Worm (Caenorhabditis elegans) whole organism, young adult: ENCODE results near the gene str-141.

Experiments used
- B0019.2 ChIP-seq: fragments of 200-800 bp; sonication (Bioruptor generic); conservative IDR thresholded peaks from 2 replicates; pipeline ENCODE4 v1.3.6; 2022; ENCODE audit warnings: missing genetic modification reagents, missing genetic modification characterization, missing compliant biosample characterization
- B0035.1 ChIP-seq: sonication (generic microtip); optimal IDR thresholded peaks from 2 replicates; lab custom pipeline; 2016; ENCODE audit warnings: missing genetic modification characterization, mild to moderate bottlenecking, missing compliant biosample characterization, missing genotype, missing genetic modification reagents
- C17E4.6 ChIP-seq: fragments of 200-800 bp; sonication (Bioruptor generic); IDR thresholded peaks from 2 replicates; pipeline ENCODE4 v1.3.6; 2022; ENCODE audit warnings: missing genetic modification reagents, missing genetic modification characterization, missing compliant biosample characterization
- D2030.7 ChIP-seq: fragments of 200-800 bp; sonication (Bioruptor generic); IDR thresholded peaks from 2 replicates; pipeline ENCODE4 v1.3.6; 2022; ENCODE audit warnings: missing genetic modification reagents, missing genetic modification characterization, missing compliant biosample characterization
- F33H1.4 ChIP-seq: fragments of 200-800 bp; sonication (Bioruptor generic); IDR thresholded peaks from 2 replicates; pipeline ENCODE4 v1.3.6; 2022; ENCODE audit warnings: missing genetic modification reagents, missing genetic modification characterization, missing compliant biosample characterization
- F37B4.10 ChIP-seq: fragments of 200-800 bp; sonication (Bioruptor generic); IDR thresholded peaks from 2 replicates; pipeline ENCODE4 v1.3.6; 2022; ENCODE audit warnings: missing genetic modification characterization, missing compliant biosample characterization
- F52B5.7 ChIP-seq: sonication (generic microtip); optimal IDR thresholded peaks from 2 replicates; lab custom pipeline; 2016; ENCODE audit warnings: mild to moderate bottlenecking, missing genetic modification characterization, missing compliant biosample characterization
- F55B11.4 ChIP-seq: sonication (generic microtip); optimal IDR thresholded peaks from 2 replicates; lab custom pipeline; 2016; ENCODE audit warnings: missing compliant biosample characterization, missing genetic modification characterization, borderline replicate concordance; ENCODE audit not compliant: insufficient read depth
- K11D2.4 ChIP-seq: fragments of 200-800 bp; sonication (Bioruptor generic); IDR thresholded peaks from 2 replicates; pipeline ENCODE4 v1.3.6; 2022; ENCODE audit warnings: missing genetic modification reagents, missing genetic modification characterization, missing compliant biosample characterization
- Y53F4B.3 ChIP-seq: fragments of 200-800 bp; sonication (Bioruptor generic); IDR thresholded peaks from 2 replicates; pipeline ENCODE4 v1.3.6; 2022; ENCODE audit warnings: missing genetic modification reagents, missing genetic modification characterization, missing compliant biosample characterization
- Y67H2A.10 ChIP-seq: fragments of 200-800 bp; sonication (Bioruptor generic); conservative IDR thresholded peaks from 2 replicates; pipeline ENCODE4 v1.3.6; 2022; ENCODE audit warnings: missing genetic modification reagents, missing genetic modification characterization, missing compliant biosample characterization
- Y79H2A.3 ChIP-seq: fragments of 200-800 bp; sonication (Bioruptor generic); conservative IDR thresholded peaks from 2 replicates; pipeline ENCODE4 v1.3.6; 2022; ENCODE audit warnings: missing genetic modification reagents, missing genetic modification characterization, missing compliant biosample characterization
- Y95B8A.8 ChIP-seq: fragments of 200-800 bp; sonication (Bioruptor generic); IDR thresholded peaks from 2 replicates; pipeline ENCODE4 v1.3.6; 2022; ENCODE audit warnings: missing genetic modification reagents, missing genetic modification characterization, missing compliant biosample characterization
- aptf-2 ChIP-seq: fragments of 200-800 bp; sonication (Bioruptor generic); conservative IDR thresholded peaks from 2 replicates; pipeline ENCODE4 v1.3.6; 2022; ENCODE audit warnings: missing genetic modification reagents, missing genetic modification characterization, missing compliant biosample characterization
- attf-3 ChIP-seq: fragments of 200-800 bp; sonication (Bioruptor generic); conservative IDR thresholded peaks from 2 replicates; pipeline ENCODE4 v1.3.6; 2022; ENCODE audit warnings: missing genetic modification reagents, missing genetic modification characterization, missing compliant biosample characterization
- attf-5 ChIP-seq: fragments of 200-800 bp; sonication (Bioruptor generic); optimal IDR thresholded peaks from 2 replicates; lab custom pipeline; 2018; ENCODE audit warnings: mild to moderate bottlenecking, missing genetic modification characterization, missing compliant biosample characterization
- bed-1 ChIP-seq: fragments of 200-800 bp; sonication (Bioruptor generic); IDR thresholded peaks from 2 replicates; pipeline ENCODE4 v1.3.6; 2022; ENCODE audit warnings: missing genetic modification reagents, missing genetic modification characterization, missing compliant biosample characterization
- ccch-3 ChIP-seq: fragments of 200-800 bp; sonication (Bioruptor generic); optimal IDR thresholded peaks from 2 replicates; lab custom pipeline; 2018; ENCODE audit warnings: mild to moderate bottlenecking, missing genetic modification characterization, missing compliant biosample characterization
- cebp-2 ChIP-seq: fragments of 200-800 bp; sonication (Bioruptor generic); IDR thresholded peaks from 2 replicates; pipeline ENCODE4 v1.3.6; 2022; ENCODE audit warnings: missing genetic modification characterization, missing compliant biosample characterization
- ceh-27 ChIP-seq: fragments of 200-800 bp; sonication (Bioruptor generic); optimal IDR thresholded peaks from 2 replicates; lab custom pipeline; 2018; ENCODE audit warnings: mild to moderate bottlenecking, missing genetic modification characterization, moderate library complexity, missing compliant biosample characterization
- ceh-40 ChIP-seq: fragments of 200-800 bp; sonication (Bioruptor generic); IDR thresholded peaks from 2 replicates; pipeline ENCODE4 v1.3.6; 2022; ENCODE audit warnings: missing genetic modification characterization, missing compliant biosample characterization
- ceh-79 ChIP-seq: sonication (generic microtip); optimal IDR thresholded peaks from 2 replicates; lab custom pipeline; 2017; ENCODE audit warnings: mild to moderate bottlenecking, missing genetic modification characterization, missing compliant biosample characterization
- chd-7 ChIP-seq: sonication (generic microtip); optimal IDR thresholded peaks from 2 replicates; lab custom pipeline; 2016; ENCODE audit warnings: mild to moderate bottlenecking, missing genetic modification characterization, moderate library complexity, missing compliant biosample characterization
- die-1 ChIP-seq: sonication (generic microtip); optimal IDR thresholded peaks from 2 replicates; lab custom pipeline; 2016; ENCODE audit warnings: missing genotype, mild to moderate bottlenecking, missing genetic modification characterization, missing compliant biosample characterization
- egl-18 ChIP-seq: fragments of 200-800 bp; sonication (Bioruptor generic); IDR thresholded peaks from 2 replicates; pipeline ENCODE4 v1.3.6; 2022; ENCODE audit warnings: missing genetic modification reagents, missing genetic modification characterization, missing compliant biosample characterization
- egrh-3 ChIP-seq: fragments of 200-800 bp; sonication (Bioruptor generic); IDR thresholded peaks from 2 replicates; pipeline ENCODE4 v1.3.6; 2022; ENCODE audit warnings: missing genetic modification reagents, missing genetic modification characterization, missing compliant biosample characterization
- ets-4 ChIP-seq: fragments of 200-800 bp; sonication (Bioruptor generic); optimal IDR thresholded peaks from 2 replicates; lab custom pipeline; 2018; ENCODE audit warnings: mild to moderate bottlenecking, missing genetic modification characterization, missing compliant biosample characterization
- hlh-12 ChIP-seq: sonication (generic microtip); optimal IDR thresholded peaks from 2 replicates; lab custom pipeline; 2016; ENCODE audit warnings: missing genetic modification characterization, missing compliant biosample characterization
- hlh-26 ChIP-seq: fragments of 200-800 bp; sonication (Bioruptor generic); conservative IDR thresholded peaks from 2 replicates; pipeline ENCODE4 v1.3.6; 2022; ENCODE audit warnings: missing genetic modification reagents, missing genetic modification characterization, missing compliant biosample characterization
- hrde-1 ChIP-seq: sonication (generic microtip); optimal IDR thresholded peaks from 2 replicates; lab custom pipeline; 2016; ENCODE audit warnings: missing genetic modification characterization, mild to moderate bottlenecking, missing compliant biosample characterization, moderate library complexity, missing genotype, missing genetic modification reagents, borderline replicate concordance
- lag-1 ChIP-seq: fragments of 200-800 bp; sonication (Bioruptor generic); IDR thresholded peaks from 2 replicates; pipeline ENCODE4 v1.3.6; 2022; ENCODE audit warnings: missing genetic modification reagents, missing genetic modification characterization, missing compliant biosample characterization
- let-607 ChIP-seq, 2 experiments: fragments of 200-800 bp in 1 of 2; sonication (Bioruptor generic) in 1 of 2; sonication (generic microtip) in 1 of 2; optimal IDR thresholded peaks; 2 replicates each; lab custom pipeline; 2016 to 2018; ENCODE audit warnings: mild to moderate bottlenecking in 2 of 2, missing compliant biosample characterization in 2 of 2, missing genetic modification characterization in 2 of 2, moderate library complexity in 2 of 2, missing genotype in 1 of 2
- mel-28 ChIP-seq: sonication (generic microtip); optimal IDR thresholded peaks from 2 replicates; lab custom pipeline; 2016; ENCODE audit warnings: borderline replicate concordance, mild to moderate bottlenecking, missing genetic modification characterization, missing compliant biosample characterization
- mxl-1 ChIP-seq: sonication (generic microtip); optimal IDR thresholded peaks from 2 replicates; lab custom pipeline; 2016; ENCODE audit warnings: missing genetic modification characterization, missing compliant biosample characterization
- nfya-1 ChIP-seq: sonication (generic microtip); optimal IDR thresholded peaks from 2 replicates; lab custom pipeline; 2017; ENCODE audit warnings: antibody characterized with exemption, missing compliant biosample characterization, missing genetic modification characterization, borderline replicate concordance; ENCODE audit not compliant: insufficient read depth
- nfya-2 ChIP-seq: fragments of 200-800 bp; sonication (Bioruptor generic); IDR thresholded peaks from 2 replicates; pipeline ENCODE4 v1.3.6; 2022; ENCODE audit warnings: missing genetic modification reagents, missing genetic modification characterization, missing compliant biosample characterization
- nhr-120 ChIP-seq: fragments of 200-800 bp; sonication (Bioruptor generic); IDR thresholded peaks from 2 replicates; pipeline ENCODE4 v1.3.6; 2022; ENCODE audit warnings: missing genetic modification characterization, missing compliant biosample characterization
- nhr-80 ChIP-seq: sonication (generic microtip); optimal IDR thresholded peaks from 2 replicates; lab custom pipeline; 2016; ENCODE audit warnings: missing genetic modification characterization, missing compliant biosample characterization
- rec-8 ChIP-seq, 2 experiments: sonication (generic microtip); optimal IDR thresholded peaks; 2 replicates each; lab custom pipeline; 2016; ENCODE audit warnings: mild to moderate bottlenecking in 2 of 2, missing genetic modification characterization in 2 of 2, missing genetic modification reagents in 2 of 2, missing genotype in 2 of 2, missing biosample characterization in 1 of 2, missing compliant biosample characterization in 1 of 2, moderate library complexity in 1 of 2
- repo-1 ChIP-seq: sonication (generic microtip); optimal IDR thresholded peaks from 2 replicates; lab custom pipeline; 2017; ENCODE audit warnings: mild to moderate bottlenecking, missing genetic modification characterization, missing compliant biosample characterization
- sea-2 ChIP-seq: fragments of 200-800 bp; sonication (Bioruptor generic); IDR thresholded peaks from 2 replicates; pipeline ENCODE4 v1.3.6; 2022; ENCODE audit warnings: missing genetic modification characterization, missing compliant biosample characterization
- snpc-4 ChIP-seq, 5 experiments: fragments of 150-350 bp in 1 of 5; sonication (generic microtip) in 4 of 5; optimal IDR thresholded peaks; 2 replicates each; lab custom pipeline; 2014 to 2018; ENCODE audit warnings: missing genetic modification characterization in 5 of 5, missing biosample characterization in 3 of 5, antibody characterized with exemption in 2 of 5, mild to moderate bottlenecking in 2 of 5, missing compliant biosample characterization in 2 of 5, missing genotype in 2 of 5, moderate library complexity in 2 of 5, missing genetic modification reagents in 1 of 5
- unc-130 ChIP-seq: sonication (generic microtip); optimal IDR thresholded peaks from 2 replicates; lab custom pipeline; 2016; ENCODE audit warnings: missing genetic modification reagents, missing genetic modification characterization, missing compliant biosample characterization
- zfh-2 ChIP-seq: fragments of 200-800 bp; sonication (Bioruptor generic); conservative IDR thresholded peaks from 2 replicates; pipeline ENCODE4 v1.3.6; 2022; ENCODE audit warnings: missing genetic modification reagents, missing genetic modification characterization, missing compliant biosample characterization
- ztf-18 ChIP-seq: sonication (generic microtip); optimal IDR thresholded peaks from 2 replicates; lab custom pipeline; 2016; ENCODE audit warnings: missing genotype, mild to moderate bottlenecking, missing genetic modification characterization, missing compliant biosample characterization

Gene str-141

ce11 chrV:11316801-11317200 is 6.8 kb downstream of the str-141 start, which contains the start of gene cutl-18:
TSS of gene cutl-18 (minus strand) at chrV:11316901.
- TF ChIP-seq attf-5 (GFP tag; lab: Kevin White, UChicago) (no peak), nhr-120 (no peak), D2030.7 (no peak), F37B4.10 (no peak), Y79H2A.3 (GFP tag; lab: Robert Waterston, UW) (no peak), hlh-26 (GFP tag; lab: Robert Waterston, UW) (no peak), lag-1 (GFP tag; lab: Robert Waterston, UW) (no peak), B0019.2 (GFP tag; lab: Robert Waterston, UW) (no peak), aptf-2 (no peak), mel-28 (tag; lab: Kevin White, UChicago) (no peak), hrde-1 (tag; lab: Kevin White, UChicago) (no peak), B0035.1 (tag; lab: Kevin White, UChicago) (no peak), ets-4 (no peak), die-1 (no peak), ceh-40 (GFP tag; lab: Robert Waterston, UW) (no peak), nhr-80 (tag; lab: Kevin White, UChicago) (no peak), K11D2.4 (GFP tag; lab: Robert Waterston, UW) (no peak), ceh-79 (no peak)

- TF ChIP-seq Y67H2A.10 (GFP tag; lab: Robert Waterston, UW), result peak; percentile 88
- peak; percentile 99 for TF ChIP-seq cebp-2 (GFP tag; lab: Robert Waterston, UW)
- TF ChIP-seq egl-18 (GFP tag; lab: Robert Waterston, UW), result peak; percentile 92
- peak; percentile 99 for TF ChIP-seq chd-7 (tag; lab: Kevin White, UChicago)
- peak; percentile 97 for TF ChIP-seq repo-1
- peak; percentile 93 for TF ChIP-seq unc-130 (GFP tag; lab: Kevin White, UChicago)
- peak; percentile 94 for TF ChIP-seq C17E4.6 (GFP tag; lab: Robert Waterston, UW)
- peak; percentile 98 for TF ChIP-seq die-1
- TF ChIP-seq mxl-1 (tag; lab: Kevin White, UChicago), result peak; percentile 98
- TF ChIP-seq egrh-3 (GFP tag; lab: Robert Waterston, UW), result peak; percentile 73
- peak; percentile 90 for TF ChIP-seq ccch-3 (GFP tag; lab: Kevin White, UChicago)
- peak; percentile 88 to 90 for TF ChIP-seq let-607 (tag; optimal IDR thresholded peaks at IDR 0.05; lab: Kevin White, UChicago)
- TF ChIP-seq nfya-2, result peak; percentile 92; the same call in 1 of the 2 replicates
- peak; percentile 84 for TF ChIP-seq Y53F4B.3 (GFP tag; lab: Robert Waterston, UW)
- TF ChIP-seq attf-3 (GFP tag; lab: Robert Waterston, UW), result peak; percentile 80
- peak; percentile 98 for TF ChIP-seq bed-1 (GFP tag; lab: Robert Waterston, UW)
- peak; percentile 87 for TF ChIP-seq snpc-4 (GFP tag; optimal IDR thresholded peaks at IDR 0.05; lab: Kevin White, UChicago)
- TF ChIP-seq snpc-4 (tag; optimal IDR thresholded peaks at IDR 0.05; lab: Kevin White, UChicago), result peak; percentile 68 to 91 (median 88)
- TF ChIP-seq rec-8 (tag; optimal IDR thresholded peaks at IDR 0.05; lab: Kevin White, UChicago), result peak; percentile 94 to 98
- TF ChIP-seq zfh-2 (GFP tag; lab: Robert Waterston, UW), result peak; percentile 96
- peak; percentile 100 for TF ChIP-seq F52B5.7
- TF ChIP-seq ztf-18 (tag; lab: Kevin White, UChicago), result peak; percentile 88
- TF ChIP-seq hlh-12 (tag; lab: Kevin White, UChicago), result peak; percentile 90
- TF ChIP-seq nfya-1 (tag; lab: Kevin White, UChicago), result no peak
- peak; percentile 94 for TF ChIP-seq sea-2 (GFP tag; lab: Robert Waterston, UW)
- peak; percentile 99 for TF ChIP-seq ceh-27 (GFP tag; lab: Kevin White, UChicago)
- TF ChIP-seq Y95B8A.8, result peak; percentile 94
- peak; percentile 67 for TF ChIP-seq F33H1.4 (GFP tag; lab: Robert Waterston, UW)
- peak; percentile 25 for TF ChIP-seq F55B11.4
Measured at ce11 chrV:11314025-11314880, 9.4 kb downstream of the str-141 start.
